Fruit fly (Drosophila melanogaster): ENCODE results near the gene Tb.

The Tb gene

DNA sequence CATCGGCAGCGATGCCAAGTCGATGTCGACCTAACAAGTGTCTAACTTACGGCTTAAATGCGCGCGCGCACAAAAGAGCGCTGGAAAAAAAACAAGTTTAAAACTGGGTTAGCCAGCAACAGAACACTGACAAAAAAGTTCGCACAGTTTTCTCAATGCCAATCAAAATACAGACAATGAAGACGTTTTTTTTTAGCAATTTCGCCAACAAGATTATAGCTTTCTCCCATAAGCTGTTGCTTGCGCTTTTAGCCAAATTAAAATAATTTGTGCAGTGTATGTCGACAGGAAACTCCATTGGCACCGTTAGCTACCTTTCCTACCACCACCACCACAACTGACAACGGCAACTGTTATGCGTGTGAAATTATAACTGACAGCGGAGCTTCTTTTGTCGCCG, 1.6 kb upstream of the Tb start (continued):
- TF ChIP-seq CG18011 (GFP tag; optimal IDR thresholded peaks at IDR 0.05) (no peak), Trl (optimal IDR thresholded peaks at IDR 0.05) (no peak), Trl (GFP tag; optimal IDR thresholded peaks at IDR 0.05) (peak; percentile 41), slou (GFP tag; optimal IDR thresholded peaks at IDR 0.05) (no peak), ara (GFP tag; IDR thresholded peaks at IDR 0.05) (no peak), Xrp1 (GFP tag; IDR thresholded peaks at IDR 0.05) (no peak; the same call in 1 of the 2 replicates), tx (GFP tag; optimal IDR thresholded peaks at IDR 0.05) (peak; percentile 31), CG12236 (GFP tag; optimal IDR thresholded peaks at IDR 0.05) (no peak), pan (optimal IDR thresholded peaks at IDR 0.05) (no peak), pan (GFP tag; optimal IDR thresholded peaks at IDR 0.05 in 1 of 2, IDR thresholded peaks at IDR 0.05 in 1 of 2) (peak in 1 of 2 experiments; percentile 79), pum (GFP tag; optimal IDR thresholded peaks at IDR 0.05) (peak; percentile 23), tin (GFP tag; optimal IDR thresholded peaks at IDR 0.05) (peak; percentile 49), CG10462 (GFP tag; optimal IDR thresholded peaks at IDR 0.05) (no peak), CG6654 (GFP tag; optimal IDR thresholded peaks at IDR 0.05) (no peak), CG10979 (tag; optimal IDR thresholded peaks at IDR 0.05) (no peak), z (GFP tag; IDR thresholded peaks at IDR 0.05) (no peak), ci (GFP tag; IDR thresholded peaks at IDR 0.05) (peak; percentile 62; the same call in 1 of the 3 replicates), E2f1 (GFP tag; IDR thresholded peaks at IDR 0.05) (peak; percentile 69), usp (GFP tag; optimal IDR thresholded peaks at IDR 0.05) (no peak), CG12391 (tag; optimal IDR thresholded peaks at IDR 0.05) (no peak), HLH3B (GFP tag; IDR thresholded peaks at IDR 0.05) (peak; percentile 80), NFAT (GFP tag; IDR thresholded peaks at IDR 0.05) (peak; percentile 37; the same call in 1 of the 2 replicates), CG12104 (GFP tag; optimal IDR thresholded peaks at IDR 0.05) (no peak), dmrt11E (tag; optimal IDR thresholded peaks at IDR 0.05) (no peak), Mrtf (GFP tag; IDR thresholded peaks at IDR 0.05) (peak; percentile 64; the same call in 2 of the 3 replicates), sc (optimal IDR thresholded peaks at IDR 0.05) (no peak), sc (GFP tag; optimal IDR thresholded peaks at IDR 0.05) (no peak), hth (optimal IDR thresholded peaks at IDR 0.05) (no peak), MESR4 (GFP tag; optimal IDR thresholded peaks at IDR 0.05) (no peak), pnt (GFP tag; optimal IDR thresholded peaks at IDR 0.05) (peak; percentile 34), CG6689 (GFP tag; IDR thresholded peaks at IDR 0.05) (peak; percentile 69), mam (GFP tag; optimal IDR thresholded peaks at IDR 0.05) (peak; percentile 52), Taf1 (GFP tag; IDR thresholded peaks at IDR 0.05) (no peak), HmgZ (tag; optimal IDR thresholded peaks at IDR 0.05) (no peak), vvl (GFP tag; IDR thresholded peaks at IDR 0.05) (peak; percentile 61), en (GFP tag; optimal IDR thresholded peaks at IDR 0.05) (peak; percentile 7), CG15479 (GFP tag; optimal IDR thresholded peaks at IDR 0.05) (no peak), CG11696 (GFP tag; IDR thresholded peaks at IDR 0.05) (no peak), gfzf (GFP tag; optimal IDR thresholded peaks at IDR 0.05) (no peak), CG1603 (tag; optimal IDR thresholded peaks at IDR 0.05) (no peak), CG5245 (GFP tag; optimal IDR thresholded peaks at IDR 0.05) (peak; percentile 30), CG16813 (GFP tag; IDR thresholded peaks at IDR 0.05; ENCODE audit: partially characterized antibody) (no peak), CG14860 (GFP tag; IDR thresholded peaks at IDR 0.05; ENCODE audit: partially characterized antibody) (no peak), MTF-1 (GFP tag; optimal IDR thresholded peaks at IDR 0.05; ENCODE audit: borderline replicate concordance) (no peak), CG16815 (GFP tag; optimal IDR thresholded peaks at IDR 0.05) (no peak), CG13624 (GFP tag; optimal IDR thresholded peaks at IDR 0.05) (peak; percentile 42), CG6813 (GFP tag; optimal IDR thresholded peaks at IDR 0.05) (peak; percentile 14), Usf (GFP tag; optimal IDR thresholded peaks at IDR 0.05) (no peak), jigr1 (GFP tag; IDR thresholded peaks at IDR 0.05) (no peak), ssp (GFP tag; IDR thresholded peaks at IDR 0.05) (no peak), CG9609 (GFP tag; optimal IDR thresholded peaks at IDR 0.05) (peak; percentile 63), CG6854 (GFP tag; optimal IDR thresholded peaks at IDR 0.05) (peak; percentile 43), CG9727 (GFP tag; optimal IDR thresholded peaks at IDR 0.05) (peak; percentile 39)

Data from whole organism, embryonic.